Worm (Caenorhabditis elegans) whole organism, L4/young adult: ENCODE results near the gene kvs-1.

Experiments used
- W03F9.2 ChIP-seq: fragments of 150-350 bp; optimal IDR thresholded peaks from 2 replicates; lab custom pipeline; 2014; ENCODE audit warnings: missing biosample characterization, missing genetic modification characterization
- dao-5 ChIP-seq: sonication (generic microtip); optimal IDR thresholded peaks from 2 replicates; lab custom pipeline; 2016; ENCODE audit warnings: missing genotype, missing genetic modification characterization, moderate library complexity, missing compliant biosample characterization
- him-1 ChIP-seq: sonication (generic microtip); optimal IDR thresholded peaks from 2 replicates; lab custom pipeline; 2016; ENCODE audit warnings: missing genotype, missing genetic modification reagents, missing genetic modification characterization, missing compliant biosample characterization

DNA sequence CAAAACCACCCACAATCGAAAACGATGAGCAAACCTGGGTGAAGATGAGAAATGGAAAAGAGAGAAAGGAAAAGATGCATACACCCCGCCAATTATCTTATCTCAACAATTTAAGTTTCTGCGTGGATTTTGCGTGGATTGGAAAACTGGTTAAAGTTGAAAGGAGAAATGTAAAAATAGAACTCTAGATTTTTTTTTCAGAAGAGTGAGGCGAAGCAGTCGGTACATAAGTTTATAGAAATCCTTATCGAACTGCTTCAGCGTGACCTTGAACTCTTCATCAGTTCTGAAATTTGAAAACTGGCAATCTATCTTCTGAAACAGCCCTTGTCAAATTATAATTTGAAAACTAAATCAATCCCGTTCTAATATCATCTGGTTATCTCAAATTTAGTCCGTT is 17.8 kb downstream of the kvs-1 start, which contains the start of gene clik-2:
- TF ChIP-seq dao-5: no peak
- no peak for TF ChIP-seq him-1 (tag; lab: Kevin White, UChicago)
- TF ChIP-seq W03F9.2 (tag; lab: Kevin White, UChicago): no peak
